Fruit fly (Drosophila melanogaster) whole organism: ENCODE measurements around the gene CG31213.

Experiments used
- Dll ChIP-seq: fragments of >200 bp; optimal IDR thresholded peaks from 2 replicates; lab custom pipeline; 2017
- pan ChIP-seq: fragments of >200 bp; optimal IDR thresholded peaks from 2 replicates; lab custom pipeline; 2017
- psq ChIP-seq: fragments of >200 bp; optimal IDR thresholded peaks from 2 replicates; lab custom pipeline; 2017

- TF ChIP-seq pan (no peak), psq (lab: Kevin White, UChicago) (no peak), Dll (lab: Kevin White, UChicago) (no peak)
These were observed 40.5 kb upstream of the CG31213 start for dm6 chr3R:19932169-19932568.
